Fruit fly (Drosophila melanogaster) whole organism, wandering third instar larva: ENCODE results near the gene CG44476.

ENCODE experiments used
- CG32264 ChIP-seq: fragments of 200-800 bp; sonication (Bioruptor generic); optimal IDR thresholded peaks from 2 replicates; lab custom pipeline; 2016; ENCODE audit warnings: missing biosample characterization, missing genetic modification characterization
- Dif ChIP-seq: fragments of 200-275, 200-300 bp; sonication (Bioruptor generic); optimal IDR thresholded peaks from 2 replicates; lab custom pipeline; 2018; ENCODE audit warnings: missing biosample characterization, missing genetic modification characterization; ENCODE audit not compliant: partially characterized antibody
- h ChIP-seq: fragments of 200-800 bp; sonication (Bioruptor generic); optimal IDR thresholded peaks from 3 replicates; lab custom pipeline; 2016; ENCODE audit warnings: missing biosample characterization, mild to moderate bottlenecking, missing genetic modification characterization
- lola ChIP-seq: fragments of >200 bp; optimal IDR thresholded peaks from 2 replicates; lab custom pipeline; 2017; ENCODE audit warnings: missing biosample characterization, missing genetic modification characterization
- rgr ChIP-seq: fragments of 200-800 bp; sonication (Bioruptor generic); optimal IDR thresholded peaks from 3 replicates; lab custom pipeline; 2016; ENCODE audit warnings: missing biosample characterization, mild to moderate bottlenecking, missing genetic modification characterization

DNA sequence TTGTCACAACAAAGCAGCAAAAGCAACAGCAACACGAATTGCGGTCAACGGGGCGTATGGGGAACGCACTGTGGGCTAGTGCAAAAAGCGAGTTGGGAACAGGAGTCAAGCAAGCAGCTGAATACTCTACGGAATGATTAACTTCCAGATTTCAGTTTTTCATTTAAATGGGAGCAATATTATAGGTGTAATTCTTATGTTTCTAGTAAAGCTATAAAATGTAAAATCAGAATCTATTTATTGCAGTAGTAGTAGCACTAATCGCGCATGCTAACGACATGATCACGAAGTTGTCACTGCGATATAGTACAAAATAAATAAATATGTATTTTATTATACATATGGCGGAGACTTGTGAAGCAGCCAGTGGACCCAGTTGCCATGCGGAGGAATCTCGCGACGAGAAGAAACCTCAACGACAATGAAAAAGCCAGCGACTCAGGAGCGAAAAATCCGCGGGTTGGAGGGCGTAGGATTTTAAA, 33.7 kb upstream of the CG44476 start:
- no peak for TF ChIP-seq Dif (GFP tag; lab: Kevin White, UChicago)
- TF ChIP-seq rgr (GFP tag; lab: Kevin White, UChicago) = peak; percentile 39
- TF ChIP-seq CG32264 = no peak
- peak; percentile 44 for TF ChIP-seq h (GFP tag; lab: Kevin White, UChicago)
- no peak for TF ChIP-seq lola (GFP tag; lab: Kevin White, UChicago)
